Fruit fly (Drosophila melanogaster) whole organism, prepupa: ENCODE results near the gene CG31778.

Experiments used
- CG34406 ChIP-seq: fragments of 200-800 bp; sonication (Bioruptor generic); optimal IDR thresholded peaks from 3 replicates; lab custom pipeline; 2016; ENCODE audit warnings: missing biosample characterization, missing genetic modification characterization
- CG6792 ChIP-seq: fragments of 200-800 bp; sonication (Bioruptor generic); optimal IDR thresholded peaks from 3 replicates; lab custom pipeline; 2016; ENCODE audit warnings: missing biosample characterization, missing genetic modification characterization
- Gug ChIP-seq: fragments of 200-800 bp; sonication (Bioruptor generic); IDR thresholded peaks from 2 replicates; pipeline ENCODE4 v1.3.6; 2022; ENCODE audit warnings: missing biosample characterization, missing genetic modification characterization
- OdsH ChIP-seq: fragments of 200-800 bp; sonication (Bioruptor generic); optimal IDR thresholded peaks from 3 replicates; lab custom pipeline; 2016; ENCODE audit warnings: missing biosample characterization, missing genetic modification characterization
- Sox102F ChIP-seq: fragments of 200-800 bp; sonication (Bioruptor generic); optimal IDR thresholded peaks from 2 replicates; lab custom pipeline; 2016; ENCODE audit warnings: missing biosample characterization, mild to moderate bottlenecking, missing genetic modification characterization
- fkh ChIP-seq: fragments of 200-800 bp; sonication (Bioruptor generic); optimal IDR thresholded peaks from 3 replicates; lab custom pipeline; 2017; ENCODE audit warnings: missing biosample characterization, mild to moderate bottlenecking, missing genetic modification characterization, moderate library complexity

dm6 chr2L:3706963-3707362 lies 1.7 kb upstream of the CG31778 start, which contains the start of gene CG31777:
- TF ChIP-seq CG6792 (GFP tag; lab: Kevin White, UChicago) (no peak), Sox102F (GFP tag; lab: Kevin White, UChicago) (no peak), OdsH (GFP tag; lab: Kevin White, UChicago) (no peak), CG34406 (GFP tag; lab: Kevin White, UChicago) (no peak), fkh (GFP tag; lab: Kevin White, UChicago) (no peak), Gug (GFP tag; lab: Robert Waterston, UW) (no peak)
